Comparison of ENCODE assay signal across 2 worm cellular contexts in the genomic region with DNA sequence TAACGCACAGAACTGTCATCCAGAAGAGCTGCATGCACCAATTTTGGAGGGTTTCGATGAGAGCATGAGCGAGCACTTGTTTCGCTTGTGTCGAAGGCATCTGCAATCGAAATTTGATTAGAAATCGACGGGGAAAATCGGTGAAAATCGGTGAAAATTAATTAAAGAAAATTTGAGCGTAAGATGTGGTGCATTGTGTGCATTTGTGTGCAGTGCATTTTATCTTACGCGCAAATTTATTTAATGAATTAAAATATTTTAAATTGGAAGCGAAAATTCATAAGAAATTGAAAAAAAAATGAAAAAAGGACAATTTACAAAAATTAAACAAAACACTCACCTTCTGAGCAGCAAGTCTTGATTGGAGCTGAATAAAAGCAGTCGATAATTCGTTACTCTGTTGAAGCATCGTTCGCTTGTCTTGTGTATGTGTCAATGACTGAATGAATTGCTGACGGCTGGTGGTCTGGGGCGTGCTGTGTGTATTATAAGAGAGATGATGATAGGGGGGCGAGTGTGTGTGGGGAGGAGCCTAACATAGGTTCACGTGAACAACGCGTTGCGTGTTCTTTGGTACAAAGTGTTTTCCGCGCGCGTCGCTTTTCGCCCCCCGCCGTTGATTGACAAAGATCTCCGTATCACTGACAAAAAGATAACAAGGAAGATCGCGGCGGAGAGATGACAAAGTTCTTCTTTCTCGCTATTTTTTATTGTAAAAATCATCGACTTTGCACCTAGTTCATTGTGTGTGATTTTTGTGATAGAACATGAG.
TF ChIP-seq lines count a peak whose summit lies in the region.

No protein-coding gene starts in this region.

TF ChIP-seq in whole organism, L1 larva, 84 proteins besides CTCF, POLR2A, EP300 and RAD21 (continued from another document):
- TF ChIP-seq fos-1 (tag; optimal IDR thresholded peaks at IDR 0.05; lab: Kevin White, UChicago): peak; percentile 41
- TF ChIP-seq nhr-85 (tag; lab: Kevin White, UChicago): peak; percentile 95
- TF ChIP-seq nhr-71 (tag; optimal IDR thresholded peaks at IDR 0.05; lab: Kevin White, UChicago): peak; percentile 92
- TF ChIP-seq ceh-88 (GFP tag; IDR thresholded peaks at IDR 0.05; lab: Robert Waterston, UW): peak; percentile 59; the same call in 1 of the 2 replicates
- no peak for TF ChIP-seq unc-86 (tag; optimal IDR thresholded peaks at IDR 0.05; lab: Kevin White, UChicago)
- peak; percentile 40 for TF ChIP-seq sox-4 (tag; optimal IDR thresholded peaks at IDR 0.05; lab: Kevin White, UChicago)
- TF ChIP-seq dsc-1 (tag; optimal IDR thresholded peaks at IDR 0.05; lab: Kevin White, UChicago): peak; percentile 14
- TF ChIP-seq unc-62 (GFP tag; optimal IDR thresholded peaks at IDR 0.05; lab: Kevin White, UChicago): no peak
- no peak for TF ChIP-seq ceh-90 (tag; optimal IDR thresholded peaks at IDR 0.05; lab: Kevin White, UChicago)
- TF ChIP-seq efl-1 (optimal IDR thresholded peaks at IDR 0.05; lab: Kevin White, UChicago): peak; percentile 9 to 37
- TF ChIP-seq efl-1 (GFP tag; optimal IDR thresholded peaks at IDR 0.05 in 1 of 2; lab: Kevin White, UChicago): peak; percentile 3 to 87
- TF ChIP-seq nhr-77 (tag; optimal IDR thresholded peaks at IDR 0.05; lab: Kevin White, UChicago): no peak
- peak; percentile 30 for TF ChIP-seq fkh-8 (tag; optimal IDR thresholded peaks at IDR 0.05; lab: Kevin White, UChicago)
- peak; percentile 91 for TF ChIP-seq nhr-20 (tag; optimal IDR thresholded peaks at IDR 0.05; lab: Kevin White, UChicago)
- peak; percentile 81 for TF ChIP-seq tbx-2 (tag; optimal IDR thresholded peaks at IDR 0.05; lab: Kevin White, UChicago)
- TF ChIP-seq swsn-7 (tag; optimal IDR thresholded peaks at IDR 0.05; lab: Kevin White, UChicago): peak; percentile 62
- TF ChIP-seq lin-39 (tag; optimal IDR thresholded peaks at IDR 0.05; lab: Kevin White, UChicago): no peak
- no peak for TF ChIP-seq vab-15 (tag; optimal IDR thresholded peaks at IDR 0.05; lab: Kevin White, UChicago)
- peak in 2 of 3 experiments; percentile 24 to 38 for TF ChIP-seq ceh-82 (tag; optimal IDR thresholded peaks at IDR 0.05; lab: Kevin White, UChicago)
- TF ChIP-seq ztf-11 (tag; optimal IDR thresholded peaks at IDR 0.05; lab: Kevin White, UChicago): no peak
- peak; percentile 38 for TF ChIP-seq sup-37 (GFP tag; optimal IDR thresholded peaks at IDR 0.05; lab: Kevin White, UChicago)
- peak; percentile 24 for TF ChIP-seq nhr-11 (tag; optimal IDR thresholded peaks at IDR 0.05; lab: Kevin White, UChicago)
- peak; percentile 50 for TF ChIP-seq irx-1 (tag; optimal IDR thresholded peaks at IDR 0.05; lab: Kevin White, UChicago)
- peak; percentile 51 for TF ChIP-seq pqm-1 (tag; optimal IDR thresholded peaks at IDR 0.05; lab: Kevin White, UChicago)
- peak; percentile 89 for TF ChIP-seq snu-23 (GFP tag; optimal IDR thresholded peaks at IDR 0.05; lab: Kevin White, UChicago)
- TF ChIP-seq F16B12.6 (tag; optimal IDR thresholded peaks at IDR 0.05; lab: Kevin White, UChicago): peak; percentile 15
- peak; percentile 71 for TF ChIP-seq mep-1 (tag; optimal IDR thresholded peaks at IDR 0.05; lab: Kevin White, UChicago)
- no peak for TF ChIP-seq lin-15B (tag; optimal IDR thresholded peaks at IDR 0.05; lab: Kevin White, UChicago)
- TF ChIP-seq efl-3 (GFP tag; optimal IDR thresholded peaks at IDR 0.05; lab: Kevin White, UChicago): no peak

TF ChIP-seq in whole organism, young adult, 124 proteins besides CTCF, POLR2A, EP300 and RAD21 (continued from another document):
- TF ChIP-seq F10E7.11 (tag; optimal IDR thresholded peaks at IDR 0.05; lab: Kevin White, UChicago) (no peak), sea-2 (GFP tag; IDR thresholded peaks at IDR 0.05; lab: Robert Waterston, UW) (no peak), pbrm-1 (GFP tag; IDR thresholded peaks at IDR 0.05; lab: Robert Waterston, UW) (no peak), madf-10 (tag; optimal IDR thresholded peaks at IDR 0.05; lab: Kevin White, UChicago) (peak; percentile 81), snpc-1.3 (tag; optimal IDR thresholded peaks at IDR 0.05; lab: Kevin White, UChicago; ENCODE audit: insufficient read depth) (no peak), bed-2 (GFP tag; IDR thresholded peaks at IDR 0.05; lab: Robert Waterston, UW) (no peak), Y79H2A.3 (GFP tag; conservative IDR thresholded peaks at IDR 0.05; lab: Robert Waterston, UW) (no peak), aptf-3 (GFP tag; IDR thresholded peaks at IDR 0.05; lab: Robert Waterston, UW) (no peak), mcd-1 (GFP tag; IDR thresholded peaks at IDR 0.05; lab: Robert Waterston, UW) (peak; percentile 59), bed-1 (GFP tag; IDR thresholded peaks at IDR 0.05; lab: Robert Waterston, UW) (no peak), ztf-18 (tag; optimal IDR thresholded peaks at IDR 0.05; lab: Kevin White, UChicago) (peak; percentile 10), hlh-26 (GFP tag; conservative IDR thresholded peaks at IDR 0.05; lab: Robert Waterston, UW) (no peak), F55B11.4 (tag; optimal IDR thresholded peaks at IDR 0.05; lab: Kevin White, UChicago; ENCODE audit: borderline replicate concordance, insufficient read depth) (no peak), F33H1.4 (GFP tag; IDR thresholded peaks at IDR 0.05; lab: Robert Waterston, UW) (no peak), nhr-80 (tag; optimal IDR thresholded peaks at IDR 0.05; lab: Kevin White, UChicago) (peak; percentile 88), K11D2.4 (GFP tag; IDR thresholded peaks at IDR 0.05; lab: Robert Waterston, UW) (peak; percentile 53; the same call in 1 of the 2 replicates), lir-1 (GFP tag; conservative IDR thresholded peaks at IDR 0.05; lab: Robert Waterston, UW) (0 out of 2 replicates have a peak, but pooled peaks have one; percentile 18), nfya-1 (tag; optimal IDR thresholded peaks at IDR 0.05; lab: Kevin White, UChicago; ENCODE audit: borderline replicate concordance, insufficient read depth) (no peak), zim-3 (tag; optimal IDR thresholded peaks at IDR 0.05; lab: Kevin White, UChicago) (no peak), mxl-1 (tag; optimal IDR thresholded peaks at IDR 0.05; lab: Kevin White, UChicago) (no peak), dpff-1 (tag; optimal IDR thresholded peaks at IDR 0.05; lab: Kevin White, UChicago) (no peak), madf-6 (GFP tag; IDR thresholded peaks at IDR 0.05; lab: Robert Waterston, UW) (0 out of 2 replicates have a peak, but pooled peaks have one; percentile 21), cebp-2 (GFP tag; IDR thresholded peaks at IDR 0.05; lab: Robert Waterston, UW) (no peak)
